Fruit fly (Drosophila melanogaster) whole organism, embryonic: ENCODE results near the gene CG4613.

Experiments used
- Abd-B ChIP-seq: fragments of 200-800 bp; sonication (Bioruptor generic); optimal IDR thresholded peaks from 2 replicates; lab custom pipeline; 2018; ENCODE audit warnings: missing biosample characterization, mild to moderate bottlenecking, missing genetic modification characterization, moderate library complexity
- B-H2 ChIP-seq: fragments of 200-800 bp; sonication (Bioruptor generic); optimal IDR thresholded peaks from 2 replicates; lab custom pipeline; 2018; ENCODE audit warnings: missing biosample characterization, mild to moderate bottlenecking, missing genetic modification characterization
- Bgb ChIP-seq: fragments of 200-800 bp; sonication (Bioruptor generic); IDR thresholded peaks from 2 replicates; pipeline ENCODE4 v1.3.6; 2022; ENCODE audit warnings: missing biosample characterization, missing genetic modification characterization; ENCODE audit not compliant: partially characterized antibody
- CG10431 ChIP-seq: fragments of 200-800 bp; sonication (Bioruptor generic); optimal IDR thresholded peaks from 3 replicates; lab custom pipeline; 2018; ENCODE audit warnings: missing biosample characterization, mild to moderate bottlenecking, missing genetic modification characterization
- CG10543 ChIP-seq: fragments of 200-800 bp; sonication (Bioruptor generic); optimal IDR thresholded peaks from 3 replicates; lab custom pipeline; 2017; ENCODE audit warnings: missing biosample characterization, mild to moderate bottlenecking, missing genetic modification characterization, moderate library complexity
- CG11398 ChIP-seq: fragments of 200-800 bp; sonication (Bioruptor generic); optimal IDR thresholded peaks from 2 replicates; lab custom pipeline; 2016; ENCODE audit warnings: missing biosample characterization, missing genetic modification characterization
- CG11560 ChIP-seq: fragments of 200-800 bp; sonication (Bioruptor generic); IDR thresholded peaks from 3 replicates; pipeline ENCODE4 v1.3.6; 2022; ENCODE audit warnings: missing biosample characterization, missing genetic modification characterization
- CG11723 ChIP-seq: fragments of 200-800 bp; sonication (Bioruptor generic); optimal IDR thresholded peaks from 2 replicates; lab custom pipeline; 2017; ENCODE audit warnings: missing biosample characterization, mild to moderate bottlenecking, missing genetic modification characterization
- CG13287 ChIP-seq: fragments of 200-800 bp; sonication (Bioruptor generic); IDR thresholded peaks from 2 replicates; pipeline ENCODE4 v1.3.6; 2022; ENCODE audit warnings: missing biosample characterization, missing genetic modification characterization; ENCODE audit not compliant: partially characterized antibody
- CG14014 ChIP-seq: fragments of 200-800 bp; sonication (Bioruptor generic); IDR thresholded peaks from 2 replicates; pipeline ENCODE4 v1.3.6; 2022; ENCODE audit warnings: missing biosample characterization, missing genetic modification characterization
- CG14441 ChIP-seq: fragments of 200-800 bp; sonication (Bioruptor generic); IDR thresholded peaks from 2 replicates; pipeline ENCODE4 v1.3.6; 2022; ENCODE audit warnings: missing biosample characterization, missing genetic modification characterization
- CG1529 ChIP-seq: fragments of 200-800 bp; sonication (Bioruptor generic); optimal IDR thresholded peaks from 3 replicates; lab custom pipeline; 2018; ENCODE audit warnings: missing biosample characterization, missing genetic modification characterization
- CG16813 ChIP-seq: fragments of 200-800 bp; sonication (Bioruptor generic); IDR thresholded peaks from 3 replicates; pipeline ENCODE4 v1.3.6; 2022; ENCODE audit warnings: missing biosample characterization, missing genetic modification characterization; ENCODE audit not compliant: partially characterized antibody
- CG31365 ChIP-seq: fragments of 200-800 bp; sonication (Bioruptor generic); optimal IDR thresholded peaks from 2 replicates; lab custom pipeline; 2018; ENCODE audit warnings: missing biosample characterization, mild to moderate bottlenecking, missing genetic modification characterization
- CG32772 ChIP-seq: fragments of 200-800 bp; sonication (Bioruptor generic); IDR thresholded peaks from 2 replicates; pipeline ENCODE4 v1.3.6; 2022; ENCODE audit warnings: missing biosample characterization, missing genetic modification characterization
- CG33213 ChIP-seq: fragments of 200-800 bp; sonication (Bioruptor generic); optimal IDR thresholded peaks from 3 replicates; lab custom pipeline; 2016; ENCODE audit warnings: missing biosample characterization, missing genetic modification characterization
- CG34376 ChIP-seq: fragments of 200-800 bp; sonication (Bioruptor generic); optimal IDR thresholded peaks from 2 replicates; lab custom pipeline; 2018; ENCODE audit warnings: missing biosample characterization, mild to moderate bottlenecking, missing genetic modification characterization
- CG34422 ChIP-seq: fragments of 200-800 bp; sonication (Bioruptor generic); IDR thresholded peaks from 3 replicates; pipeline ENCODE4 v1.3.6; 2022; ENCODE audit warnings: missing biosample characterization, missing genetic modification characterization
- CG3838 ChIP-seq: fragments of 200-800 bp; sonication (Bioruptor generic); optimal IDR thresholded peaks from 3 replicates; lab custom pipeline; 2016; ENCODE audit warnings: missing biosample characterization, missing genetic modification characterization
- CG42726 ChIP-seq: fragments of 200-800 bp; sonication (Bioruptor generic); IDR thresholded peaks from 2 replicates; pipeline ENCODE4 v1.3.6; 2022; ENCODE audit warnings: missing biosample characterization, missing genetic modification characterization; ENCODE audit not compliant: partially characterized antibody
- CG8388 ChIP-seq: fragments of 200-800 bp; sonication (Bioruptor generic); optimal IDR thresholded peaks from 2 replicates; lab custom pipeline; 2019; ENCODE audit warnings: missing biosample characterization, mild to moderate bottlenecking, missing genetic modification characterization, moderate library complexity
- CTCF ChIP-seq: fragments of 200-800 bp; sonication (Bioruptor generic); optimal IDR thresholded peaks from 2 replicates; lab custom pipeline; 2017; ENCODE audit warnings: missing biosample characterization, mild to moderate bottlenecking, missing genetic modification characterization, moderate library complexity
- GATAe ChIP-seq: fragments of 200-800 bp; sonication (Bioruptor generic); conservative IDR thresholded peaks from 2 replicates; pipeline ENCODE4 v1.3.6; 2022; ENCODE audit warnings: missing biosample characterization, missing genetic modification characterization
- HLH54F ChIP-seq: fragments of 200-800 bp; sonication (Bioruptor generic); optimal IDR thresholded peaks from 3 replicates; lab custom pipeline; 2016; ENCODE audit warnings: missing biosample characterization, missing genetic modification characterization
- Hey ChIP-seq: fragments of 200-800 bp; sonication (Bioruptor generic); optimal IDR thresholded peaks from 3 replicates; lab custom pipeline; 2018; ENCODE audit warnings: missing biosample characterization, mild to moderate bottlenecking, missing genetic modification characterization
- HmgZ ChIP-seq: fragments of 200-800 bp; sonication (Bioruptor generic); optimal IDR thresholded peaks from 2 replicates; lab custom pipeline; 2018; ENCODE audit warnings: missing biosample characterization, mild to moderate bottlenecking, missing genetic modification characterization
- Mes4 ChIP-seq: fragments of 200-800 bp; sonication (Bioruptor generic); optimal IDR thresholded peaks from 2 replicates; lab custom pipeline; 2016; ENCODE audit warnings: missing biosample characterization, missing genetic modification characterization
- NC2β ChIP-seq: fragments of 200-800 bp; sonication (Bioruptor generic); optimal IDR thresholded peaks from 2 replicates; lab custom pipeline; 2016; ENCODE audit warnings: missing biosample characterization, missing genetic modification characterization
- Rx ChIP-seq: fragments of 200-800 bp; sonication (Bioruptor generic); IDR thresholded peaks from 2 replicates; pipeline ENCODE4 v1.3.6; 2022; ENCODE audit warnings: missing biosample characterization, missing genetic modification characterization
- Side ChIP-seq: fragments of 200-800 bp; sonication (Bioruptor generic); optimal IDR thresholded peaks from 2 replicates; lab custom pipeline; 2016; ENCODE audit warnings: missing biosample characterization, missing genetic modification characterization
- Spps ChIP-seq: fragments of 200-800 bp; sonication (Bioruptor generic); optimal IDR thresholded peaks from 2 replicates; lab custom pipeline; 2018; ENCODE audit warnings: missing biosample characterization, mild to moderate bottlenecking, missing genetic modification characterization
- cato ChIP-seq: fragments of 200-800 bp; sonication (Bioruptor generic); optimal IDR thresholded peaks from 2 replicates; lab custom pipeline; 2016; ENCODE audit warnings: missing biosample characterization, missing genetic modification characterization, borderline replicate concordance
- caup ChIP-seq: fragments of 200-800 bp; sonication (Bioruptor generic); optimal IDR thresholded peaks from 3 replicates; lab custom pipeline; 2017; ENCODE audit warnings: missing biosample characterization, mild to moderate bottlenecking, missing genetic modification characterization, moderate library complexity; ENCODE audit not compliant: severe bottlenecking
- crol ChIP-seq: fragments of 200-800 bp; sonication (Bioruptor generic); IDR thresholded peaks from 2 replicates; pipeline ENCODE4 v1.3.6; 2022; ENCODE audit warnings: missing biosample characterization, missing genetic modification characterization
- cwo ChIP-seq: fragments of 200-800 bp; sonication (Bioruptor generic); optimal IDR thresholded peaks from 3 replicates; lab custom pipeline; 2017; ENCODE audit warnings: missing biosample characterization, missing genetic modification characterization, mild to moderate bottlenecking, moderate library complexity, missing genetic modification reagents
- exex ChIP-seq: fragments of 200-800 bp; sonication (Bioruptor generic); optimal IDR thresholded peaks from 4 replicates; lab custom pipeline; 2018; ENCODE audit warnings: missing biosample characterization, mild to moderate bottlenecking, missing genetic modification characterization, moderate library complexity
- grn ChIP-seq: fragments of 200-800 bp; sonication (Bioruptor generic); optimal IDR thresholded peaks from 3 replicates; lab custom pipeline; 2017; ENCODE audit warnings: missing biosample characterization, missing genetic modification characterization
- hb ChIP-seq: fragments of 200-800 bp; sonication (Bioruptor generic); IDR thresholded peaks from 3 replicates; pipeline ENCODE4 v1.3.6; 2022; ENCODE audit warnings: missing biosample characterization, missing genetic modification characterization; ENCODE audit not compliant: partially characterized antibody
- her ChIP-seq: fragments of 200-800 bp; sonication (Bioruptor generic); optimal IDR thresholded peaks from 2 replicates; lab custom pipeline; 2016; ENCODE audit warnings: missing biosample characterization, missing genetic modification characterization
- ken ChIP-seq: fragments of 200-800 bp; sonication (Bioruptor generic); IDR thresholded peaks from 3 replicates; pipeline ENCODE4 v1.3.6; 2022; ENCODE audit warnings: missing biosample characterization, missing genetic modification characterization
- lab ChIP-seq: fragments of 200-800 bp; sonication (Bioruptor generic); optimal IDR thresholded peaks from 3 replicates; lab custom pipeline; 2017; ENCODE audit warnings: missing biosample characterization, missing genetic modification characterization, mild to moderate bottlenecking, moderate library complexity, missing genetic modification reagents
- lmd ChIP-seq: fragments of 200-800 bp; sonication (Bioruptor generic); IDR thresholded peaks from 2 replicates; pipeline ENCODE4 v1.3.6; 2022; ENCODE audit warnings: missing biosample characterization, missing genetic modification characterization
- mirr ChIP-seq: fragments of 200-800 bp; sonication (Bioruptor generic); optimal IDR thresholded peaks from 3 replicates; lab custom pipeline; 2018; ENCODE audit warnings: missing biosample characterization, mild to moderate bottlenecking, missing genetic modification characterization
- nerfin-2 ChIP-seq: fragments of 200-800 bp; sonication (Bioruptor generic); IDR thresholded peaks from 2 replicates; pipeline ENCODE4 v1.3.6; 2022; ENCODE audit warnings: missing biosample characterization, missing genetic modification characterization; ENCODE audit not compliant: partially characterized antibody
- org-1 ChIP-seq: fragments of 200-800 bp; sonication (Bioruptor generic); optimal IDR thresholded peaks from 2 replicates; lab custom pipeline; 2017; ENCODE audit warnings: missing biosample characterization, missing genetic modification characterization
- pita ChIP-seq: fragments of 200-800 bp; sonication (Bioruptor generic); optimal IDR thresholded peaks from 2 replicates; lab custom pipeline; 2017; ENCODE audit warnings: missing biosample characterization, mild to moderate bottlenecking, missing genetic modification characterization
- sens ChIP-seq: fragments of 200-800 bp; sonication (Bioruptor generic); peaks from one replicate; lab custom pipeline; 2016; ENCODE audit warnings: missing biosample characterization, missing genetic modification characterization
- stc ChIP-seq: fragments of 200-800 bp; sonication (Bioruptor generic); IDR thresholded peaks from 2 replicates; pipeline ENCODE4 v1.3.6; 2022; ENCODE audit warnings: missing biosample characterization, missing genetic modification characterization
- stwl ChIP-seq: fragments of 200-800 bp; sonication (Bioruptor generic); optimal IDR thresholded peaks from 3 replicates; lab custom pipeline; 2018; ENCODE audit warnings: missing biosample characterization, mild to moderate bottlenecking, missing genetic modification characterization, moderate library complexity
- sug ChIP-seq: fragments of 200-800 bp; optimal IDR thresholded peaks from 2 replicates; lab custom pipeline; 2019; ENCODE audit warnings: missing biosample characterization, mild to moderate bottlenecking, missing genetic modification characterization, moderate library complexity
- tgo ChIP-seq: fragments of 200-800 bp; sonication (Bioruptor generic); IDR thresholded peaks from 3 replicates; pipeline ENCODE4 v1.3.6; 2022; ENCODE audit warnings: missing biosample characterization, missing genetic modification characterization

Gene CG4613

dm6 chr3L:14513286-14513685 is 8.2 kb downstream of the CG4613 start (continued):
- TF ChIP-seq sug (tag; lab: Kevin White, UChicago), result no peak
- TF ChIP-seq CG13287 (GFP tag; lab: Robert Waterston, UW), result no peak
- TF ChIP-seq stwl (tag; lab: Kevin White, UChicago), result peak; percentile 47
- peak; percentile 34; the same call in 1 of the 3 replicates for TF ChIP-seq CG16813 (GFP tag; lab: Robert Waterston, UW)
- TF ChIP-seq nerfin-2 (GFP tag; lab: Robert Waterston, UW), result no peak
- peak; percentile 23 for TF ChIP-seq HmgZ (tag; lab: Kevin White, UChicago)
- peak; percentile 65 for TF ChIP-seq sens (GFP tag; lab: Kevin White, UChicago)
- TF ChIP-seq hb, result no peak
- TF ChIP-seq CG8388, result no peak
- no peak for TF ChIP-seq HLH54F (GFP tag; lab: Kevin White, UChicago)
- peak; percentile 34; the same call in 1 of the 2 replicates for TF ChIP-seq CG42726 (GFP tag; lab: Robert Waterston, UW)
- TF ChIP-seq org-1, result no peak
- TF ChIP-seq her (GFP tag; lab: Kevin White, UChicago), result no peak
- peak; percentile 7 for TF ChIP-seq Abd-B
- no peak for TF ChIP-seq CG31365
- TF ChIP-seq CTCF (GFP tag; lab: Kevin White, UChicago), result peak; percentile 83
- TF ChIP-seq CG11723 (GFP tag; lab: Kevin White, UChicago), result no peak
- TF ChIP-seq Bgb (GFP tag; lab: Robert Waterston, UW), result peak; percentile 52; the same call in 1 of the 2 replicates

dm6 chr3L:14509981-14510380 is 11.5 kb downstream of the CG4613 start:
- TF ChIP-seq caup (GFP tag; lab: Kevin White, UChicago), result peak; percentile 39
- no peak for TF ChIP-seq CG14014 (GFP tag; lab: Robert Waterston, UW)
- no peak for TF ChIP-seq CG11560 (tag; lab: Robert Waterston, UW)
- peak; percentile 87 for TF ChIP-seq mirr
- TF ChIP-seq Hey, result no peak
- no peak for TF ChIP-seq CG11398 (GFP tag; lab: Kevin White, UChicago)
- TF ChIP-seq CG34422 (GFP tag; lab: Robert Waterston, UW), result no peak
- no peak for TF ChIP-seq Side (GFP tag; lab: Kevin White, UChicago)
- no peak for TF ChIP-seq CG33213 (GFP tag; lab: Kevin White, UChicago)
- no peak for TF ChIP-seq ken (GFP tag; lab: Robert Waterston, UW)
- TF ChIP-seq CG34376 (GFP tag; lab: Kevin White, UChicago), result peak; percentile 3
- TF ChIP-seq tgo (GFP tag; lab: Robert Waterston, UW), result no peak
- no peak for TF ChIP-seq CG1529 (GFP tag; lab: Kevin White, UChicago)
- TF ChIP-seq cato (GFP tag; lab: Kevin White, UChicago), result no peak
- TF ChIP-seq HmgZ (tag; lab: Kevin White, UChicago), result peak; percentile 41
- TF ChIP-seq CTCF (GFP tag; lab: Kevin White, UChicago), result no peak
- TF ChIP-seq stc (GFP tag; lab: Robert Waterston, UW), result no peak
- no peak for TF ChIP-seq Mes4
- peak; percentile 92 for TF ChIP-seq GATAe (GFP tag; lab: Robert Waterston, UW)
- TF ChIP-seq cwo, result peak; percentile 67
- no peak for TF ChIP-seq CG3838 (GFP tag; lab: Kevin White, UChicago)
- peak; percentile 74 for TF ChIP-seq lab (GFP tag; lab: Kevin White, UChicago)
- TF ChIP-seq NC2β (GFP tag; lab: Kevin White, UChicago), result no peak
- no peak for TF ChIP-seq pita (GFP tag; lab: Kevin White, UChicago)
- TF ChIP-seq CG14441 (GFP tag; lab: Robert Waterston, UW), result 0 out of 2 replicates have a peak, but pooled peaks have one; percentile 13
- TF ChIP-seq B-H2, result peak; percentile 4
- no peak for TF ChIP-seq lmd
- TF ChIP-seq Spps, result no peak
- TF ChIP-seq grn (GFP tag; lab: Kevin White, UChicago), result peak; percentile 60
- TF ChIP-seq CG32772, result no peak
- TF ChIP-seq CG10543 (GFP tag; lab: Kevin White, UChicago), result peak; percentile 42
- no peak for TF ChIP-seq CG10431 (GFP tag; lab: Kevin White, UChicago)
- TF ChIP-seq Rx (GFP tag; lab: Robert Waterston, UW), result no peak
- TF ChIP-seq exex (tag; lab: Kevin White, UChicago), result peak; percentile 87
- peak; percentile 77 for TF ChIP-seq crol (GFP tag; lab: Robert Waterston, UW)
